Worm (Caenorhabditis elegans) whole organism, L1 larva: ENCODE measurements around the gene F07E5.5.

Experiments used
- C04F5.9 ChIP-seq: sonication (generic microtip); optimal IDR thresholded peaks from 2 replicates; lab custom pipeline; 2016; ENCODE audit warnings: missing genetic modification characterization, missing compliant biosample characterization
- C34B4.2 ChIP-seq: sonication (generic microtip); optimal IDR thresholded peaks from 2 replicates; lab custom pipeline; 2017; ENCODE audit warnings: mild to moderate bottlenecking, missing genetic modification characterization, missing compliant biosample characterization
- aly-2 ChIP-seq: fragments of 150-350 bp; optimal IDR thresholded peaks from 2 replicates; lab custom pipeline; 2014; ENCODE audit warnings: missing biosample characterization, missing genetic modification characterization
- ama-1 ChIP-seq: fragments of 150-350 bp; optimal IDR thresholded peaks from 2 replicates; lab custom pipeline; 2014
- blmp-1 ChIP-seq: fragments of 150-350 bp; optimal IDR thresholded peaks from 2 replicates; lab custom pipeline; 2014; ENCODE audit warnings: missing biosample characterization, missing genetic modification characterization
- ceh-8 ChIP-seq: fragments of 200-800 bp; sonication (Bioruptor generic); optimal IDR thresholded peaks from 2 replicates; lab custom pipeline; 2018; ENCODE audit warnings: mild to moderate bottlenecking, missing genetic modification characterization, moderate library complexity, missing compliant biosample characterization
- ceh-88 ChIP-seq: fragments of 200-800 bp; sonication (Bioruptor generic); IDR thresholded peaks from 2 replicates; pipeline ENCODE4 v1.3.6; 2022; ENCODE audit warnings: missing genetic modification characterization, missing compliant biosample characterization
- dpl-1 ChIP-seq, 3 experiments: fragments of 150-350 bp in 2 of 3; sonication (generic microtip) in 1 of 3; optimal IDR thresholded peaks; 2 replicates each; lab custom pipeline; 2014 to 2017; ENCODE audit warnings: missing biosample characterization in 3 of 3, missing genetic modification characterization in 3 of 3, missing genetic modification reagents in 3 of 3
- dsc-1 ChIP-seq: sonication (generic microtip); optimal IDR thresholded peaks from 2 replicates; lab custom pipeline; 2016; ENCODE audit warnings: mild to moderate bottlenecking, missing genetic modification characterization, missing compliant biosample characterization
- efl-1 ChIP-seq, 4 experiments: fragments of 150-350 bp; optimal IDR thresholded peaks in 3 of 4; peaks in 1 of 4; 1 replicate in 1 of 4; 2 replicates in 3 of 4; lab custom pipeline; 2014; ENCODE audit warnings: missing biosample characterization in 2 of 4, missing genetic modification characterization in 2 of 4, missing genetic modification reagents in 2 of 4
- efl-3 ChIP-seq: fragments of 200-800 bp; sonication (Bioruptor generic); optimal IDR thresholded peaks from 2 replicates; lab custom pipeline; 2018; ENCODE audit warnings: mild to moderate bottlenecking, missing genetic modification characterization, missing compliant biosample characterization
- elt-2 ChIP-seq: sonication (generic microtip); optimal IDR thresholded peaks from 2 replicates; lab custom pipeline; 2016; ENCODE audit warnings: missing genetic modification characterization, mild to moderate bottlenecking, inconsistent platforms, missing compliant biosample characterization, missing genetic modification reagents
- elt-3 ChIP-seq, 6 experiments: fragments of 150-350 bp in 1 of 6; sonication (generic microtip); optimal IDR thresholded peaks; 2 replicates each; lab custom pipeline; 2017 to 2018; ENCODE audit warnings: missing biosample characterization in 6 of 6, missing genetic modification characterization in 6 of 6, inconsistent platforms in 1 of 6
- fkh-8 ChIP-seq: sonication (generic microtip); optimal IDR thresholded peaks from 2 replicates; lab custom pipeline; 2016; ENCODE audit warnings: mild to moderate bottlenecking, missing genetic modification characterization, missing compliant biosample characterization
- hpl-2 ChIP-seq: fragments of 150-350 bp; optimal IDR thresholded peaks from 2 replicates; lab custom pipeline; 2014; ENCODE audit warnings: missing biosample characterization, missing genetic modification reagents, missing genetic modification characterization
- irx-1 ChIP-seq: sonication (generic microtip); optimal IDR thresholded peaks from 2 replicates; lab custom pipeline; 2016; ENCODE audit warnings: missing genetic modification characterization, missing compliant biosample characterization
- isw-1 ChIP-seq: fragments of 200-800 bp; sonication (Bioruptor generic); IDR thresholded peaks from 2 replicates; pipeline ENCODE4 v1.3.6; 2022; ENCODE audit warnings: missing genetic modification characterization, missing compliant biosample characterization
- jun-1 ChIP-seq: fragments of 150-350 bp; optimal IDR thresholded peaks from 2 replicates; lab custom pipeline; 2014; ENCODE audit warnings: missing biosample characterization, missing genetic modification reagents, missing genetic modification characterization
- lin-13 ChIP-seq: fragments of 150-350 bp; optimal IDR thresholded peaks from 2 replicates; lab custom pipeline; 2014; ENCODE audit warnings: missing biosample characterization, missing genetic modification reagents, missing genetic modification characterization
- lin-15B ChIP-seq: fragments of 150-350 bp; sonication (generic microtip); optimal IDR thresholded peaks from 3 replicates; lab custom pipeline; 2014; ENCODE audit warnings: missing biosample characterization, missing genetic modification characterization
- lin-35 ChIP-seq, 2 experiments: fragments of 150-350 bp; optimal IDR thresholded peaks; 2 replicates each; lab custom pipeline; 2014; ENCODE audit warnings: missing biosample characterization in 2 of 2, missing genetic modification characterization in 2 of 2, missing genetic modification reagents in 2 of 2
- lin-39 ChIP-seq: fragments of 150-350 bp; optimal IDR thresholded peaks from 2 replicates; lab custom pipeline; 2014; ENCODE audit warnings: missing biosample characterization, missing genetic modification reagents, missing genetic modification characterization
- lir-3 ChIP-seq: sonication (generic microtip); optimal IDR thresholded peaks from 2 replicates; lab custom pipeline; 2016; ENCODE audit warnings: mild to moderate bottlenecking, missing genetic modification characterization, moderate library complexity, missing compliant biosample characterization; ENCODE audit not compliant: poor library complexity
- lsy-2 ChIP-seq, 2 experiments: fragments of 150-350 bp; optimal IDR thresholded peaks; 2 replicates each; lab custom pipeline; 2014; ENCODE audit warnings: missing biosample characterization in 2 of 2, missing genetic modification characterization in 2 of 2
- mef-2 ChIP-seq: fragments of 150-350 bp; optimal IDR thresholded peaks from 2 replicates; lab custom pipeline; 2014; ENCODE audit warnings: missing biosample characterization, missing genetic modification characterization
- mep-1 ChIP-seq: fragments of 150-350 bp; optimal IDR thresholded peaks from 2 replicates; lab custom pipeline; 2014; ENCODE audit warnings: missing biosample characterization, missing genetic modification characterization
- nhr-20 ChIP-seq: sonication (generic microtip); optimal IDR thresholded peaks from 2 replicates; lab custom pipeline; 2016; ENCODE audit warnings: mild to moderate bottlenecking, missing genetic modification characterization, missing compliant biosample characterization
- nhr-47 ChIP-seq: sonication (generic microtip); optimal IDR thresholded peaks from 2 replicates; lab custom pipeline; 2016; ENCODE audit warnings: mild to moderate bottlenecking, missing genetic modification characterization, moderate library complexity, missing compliant biosample characterization
- nhr-76 ChIP-seq: sonication (generic microtip); optimal IDR thresholded peaks from 2 replicates; lab custom pipeline; 2017; ENCODE audit warnings: missing biosample characterization, missing genetic modification characterization
- pag-3 ChIP-seq: sonication (generic microtip); optimal IDR thresholded peaks from 2 replicates; lab custom pipeline; 2017; ENCODE audit warnings: missing genetic modification characterization, mild to moderate bottlenecking, missing compliant biosample characterization, antibody characterized with exemption, borderline replicate concordance; ENCODE audit not compliant: insufficient read depth
- pqm-1 ChIP-seq: sonication (generic microtip); optimal IDR thresholded peaks from 3 replicates; lab custom pipeline; 2017; ENCODE audit warnings: missing biosample characterization, missing genetic modification characterization
- rnt-1 ChIP-seq: sonication (generic microtip); optimal IDR thresholded peaks from 2 replicates; lab custom pipeline; 2016; ENCODE audit warnings: mild to moderate bottlenecking, missing genetic modification characterization, moderate library complexity, missing compliant biosample characterization
- snpc-4 ChIP-seq: fragments of 150-350 bp; optimal IDR thresholded peaks from 2 replicates; lab custom pipeline; 2014; ENCODE audit warnings: missing biosample characterization, missing genetic modification characterization
- sptf-1 ChIP-seq: fragments of 150-350 bp; optimal IDR thresholded peaks from 2 replicates; lab custom pipeline; 2014; ENCODE audit warnings: missing biosample characterization, missing genetic modification characterization
- sup-37 ChIP-seq: fragments of 200-800 bp; sonication (Bioruptor generic); optimal IDR thresholded peaks from 2 replicates; lab custom pipeline; 2018; ENCODE audit warnings: mild to moderate bottlenecking, missing genetic modification characterization, missing compliant biosample characterization
- zag-1 ChIP-seq: fragments of 150-350 bp; optimal IDR thresholded peaks from 2 replicates; lab custom pipeline; 2014; ENCODE audit warnings: missing biosample characterization, missing genetic modification characterization
- ztf-4 ChIP-seq: fragments of 150-350 bp; optimal IDR thresholded peaks from 2 replicates; lab custom pipeline; 2014; ENCODE audit warnings: missing biosample characterization, missing genetic modification characterization

Gene F07E5.5

ce11 chrII:2045505-2045904, 13.4 kb downstream of the F07E5.5 start, which contains the start of gene bath-24:
Gene bath-24, minus strand, starts transcription at chrII:2045605.
- TF ChIP-seq zag-1 (tag; lab: Kevin White, UChicago) = no peak

ce11 chrII:2042447-2042846, 16.4 kb downstream of the F07E5.5 start, which contains the start of gene bath-20:
Gene bath-20, minus strand, starts transcription at chrII:2042547.
- TF ChIP-seq aly-2 = no peak
- no peak for TF ChIP-seq efl-1 (optimal IDR thresholded peaks at IDR 0.05; lab: Kevin White, UChicago)
- TF ChIP-seq efl-1 (GFP tag; optimal IDR thresholded peaks at IDR 0.05 in 1 of 2; lab: Kevin White, UChicago) = peak in 1 of 2 experiments; percentile 41

- no peak for TF ChIP-seq sup-37 (GFP tag; lab: Kevin White, UChicago)
- TF ChIP-seq dsc-1 = no peak
- TF ChIP-seq nhr-76 = no peak
- no peak for TF ChIP-seq hpl-2 (GFP tag; lab: Kevin White, UChicago)
- no peak for TF ChIP-seq pqm-1 (tag; lab: Kevin White, UChicago)
- no peak for TF ChIP-seq snpc-4
- no peak for TF ChIP-seq ama-1 (lab: Kevin White, UChicago)
- no peak for TF ChIP-seq blmp-1 (tag; lab: Kevin White, UChicago)
- TF ChIP-seq efl-3 (GFP tag; lab: Kevin White, UChicago) = no peak
- TF ChIP-seq lin-13 (GFP tag; lab: Kevin White, UChicago) = no peak
- TF ChIP-seq lin-39 (tag; lab: Kevin White, UChicago) = no peak
- TF ChIP-seq ztf-4 (tag; lab: Kevin White, UChicago) = no peak
- no peak for TF ChIP-seq C04F5.9
- TF ChIP-seq fkh-8 (tag; lab: Kevin White, UChicago) = no peak
- no peak for TF ChIP-seq lin-15B (tag; lab: Kevin White, UChicago)
- TF ChIP-seq elt-3 (tag; optimal IDR thresholded peaks at IDR 0.05; lab: Kevin White, UChicago) = no peak
- TF ChIP-seq sptf-1 (tag; lab: Kevin White, UChicago) = no peak
- no peak for TF ChIP-seq C34B4.2
- no peak for TF ChIP-seq lsy-2 (tag; optimal IDR thresholded peaks at IDR 0.05; lab: Kevin White, UChicago)
- no peak for TF ChIP-seq irx-1 (tag; lab: Kevin White, UChicago)
Measured at ce11 chrII:2039288-2039687, 19.6 kb downstream of the F07E5.5 start, which contains the start of gene bath-19. Gene bath-19, minus strand, starts transcription at chrII:2039388.

ce11 chrII:2033286-2033685, 25.6 kb downstream of the F07E5.5 start, which contains the start of gene F59H6.14:
Gene F59H6.14, plus strand, starts transcription at chrII:2033586.
- TF ChIP-seq nhr-20 = no peak
- TF ChIP-seq mep-1 (tag; lab: Kevin White, UChicago) = no peak
- TF ChIP-seq fkh-8 (tag; lab: Kevin White, UChicago) = no peak
- TF ChIP-seq pqm-1 (tag; lab: Kevin White, UChicago) = no peak
- no peak for TF ChIP-seq ceh-8 (GFP tag; lab: Kevin White, UChicago)
- TF ChIP-seq pag-3 (tag; lab: Kevin White, UChicago) = no peak
- no peak for TF ChIP-seq ceh-88
- TF ChIP-seq elt-2 = no peak
- TF ChIP-seq, all 84 proteins: peak for 0

- peak in 1 of 2 experiments; percentile 20 for TF ChIP-seq lsy-2 (tag; optimal IDR thresholded peaks at IDR 0.05; lab: Kevin White, UChicago)
- peak; percentile 60 to 90 for TF ChIP-seq lin-35 (GFP tag; optimal IDR thresholded peaks at IDR 0.05; lab: Kevin White, UChicago)
- peak; percentile 51 to 77 (median 75) for TF ChIP-seq dpl-1 (GFP tag; optimal IDR thresholded peaks at IDR 0.05; lab: Kevin White, UChicago)
- peak; percentile 33 to 90 for TF ChIP-seq efl-1 (optimal IDR thresholded peaks at IDR 0.05; lab: Kevin White, UChicago)
- peak; percentile 81 to 98 for TF ChIP-seq efl-1 (GFP tag; optimal IDR thresholded peaks at IDR 0.05 in 1 of 2; lab: Kevin White, UChicago)
Measured at ce11 chrII:2032282-2032681, 26.6 kb downstream of the F07E5.5 start, which contains the start of gene btb-4. Gene btb-4, plus strand, starts transcription at chrII:2032316.

- no peak for TF ChIP-seq nhr-47 (tag; lab: Kevin White, UChicago)
- no peak for TF ChIP-seq ceh-8 (GFP tag; lab: Kevin White, UChicago)
- no peak for TF ChIP-seq rnt-1
- no peak for TF ChIP-seq lsy-2 (tag; optimal IDR thresholded peaks at IDR 0.05; lab: Kevin White, UChicago)
- TF ChIP-seq isw-1 = no peak
- no peak for TF ChIP-seq lir-3 (tag; lab: Kevin White, UChicago)
- no peak for TF ChIP-seq efl-1 (optimal IDR thresholded peaks at IDR 0.05; lab: Kevin White, UChicago)
- no peak for TF ChIP-seq efl-1 (GFP tag; optimal IDR thresholded peaks at IDR 0.05 in 1 of 2; lab: Kevin White, UChicago)
- TF ChIP-seq ama-1 (lab: Kevin White, UChicago) = no peak
- no peak for TF ChIP-seq dsc-1
- TF ChIP-seq lin-13 (GFP tag; lab: Kevin White, UChicago) = no peak
- TF ChIP-seq nhr-20 = no peak
- TF ChIP-seq jun-1 (tag; lab: Kevin White, UChicago) = no peak
- no peak for TF ChIP-seq mef-2 (tag; lab: Kevin White, UChicago)
- TF ChIP-seq efl-3 (GFP tag; lab: Kevin White, UChicago) = no peak
Measured at ce11 chrII:2031852-2032251, 27.0 kb downstream of the F07E5.5 start, which contains the start of gene bath-5. Gene bath-5, minus strand, starts transcription at chrII:2031952.
